Worm (Caenorhabditis elegans) whole organism, L4 larva: Measurements from ENCODE around the gene T16H12.3.
A peak's percentile ranks its signal among the peaks of the same experiment; 100 is the strongest.

ENCODE experiments used
- D1046.2 ChIP-seq: fragments of 200-800 bp; sonication (Bioruptor generic); IDR thresholded peaks from 2 replicates; pipeline ENCODE4 v1.3.6; 2022; ENCODE audit warnings: missing genetic modification characterization, missing compliant biosample characterization
- F10B5.3 ChIP-seq: sonication (generic microtip); optimal IDR thresholded peaks from 2 replicates; lab custom pipeline; 2016; ENCODE audit warnings: mild to moderate bottlenecking, missing genetic modification characterization, missing compliant biosample characterization
- F37D6.2 ChIP-seq: sonication (generic microtip); optimal IDR thresholded peaks from 2 replicates; lab custom pipeline; 2016; ENCODE audit warnings: mild to moderate bottlenecking, missing genetic modification characterization, missing compliant biosample characterization
- R02D3.7 ChIP-seq: fragments of 150-350 bp; sonication (generic microtip); optimal IDR thresholded peaks from 3 replicates; lab custom pipeline; 2014; ENCODE audit warnings: missing biosample characterization, missing genetic modification characterization
- T20F7.1 ChIP-seq: fragments of 200-800 bp; sonication (Bioruptor generic); optimal IDR thresholded peaks from 2 replicates; lab custom pipeline; 2018; ENCODE audit warnings: mild to moderate bottlenecking, missing genetic modification characterization, missing compliant biosample characterization
- T26A8.4 ChIP-seq: fragments of 200-800 bp; sonication (Bioruptor generic); IDR thresholded peaks from 2 replicates; pipeline ENCODE4 v1.3.6; 2022; ENCODE audit warnings: missing genetic modification characterization, missing compliant biosample characterization
- ZK546.5 ChIP-seq, 2 experiments: sonication (generic microtip); optimal IDR thresholded peaks; 2 replicates each; lab custom pipeline; 2017; ENCODE audit warnings: missing biosample characterization in 2 of 2, missing genetic modification characterization in 2 of 2
- arid-1 ChIP-seq: fragments of 200-800 bp; sonication (Bioruptor generic); conservative IDR thresholded peaks from 2 replicates; pipeline ENCODE4 v1.3.6; 2022; ENCODE audit warnings: missing genetic modification reagents, missing genetic modification characterization, missing compliant biosample characterization
- ceh-28 ChIP-seq: fragments of 150-350 bp; optimal IDR thresholded peaks from 2 replicates; lab custom pipeline; 2014; ENCODE audit warnings: missing biosample characterization, missing genetic modification reagents, missing genetic modification characterization
- ctbp-1 ChIP-seq: fragments of 200-800 bp; sonication (Bioruptor generic); IDR thresholded peaks from 2 replicates; pipeline ENCODE4 v1.3.6; 2022; ENCODE audit warnings: missing genetic modification reagents, missing genetic modification characterization, missing compliant biosample characterization
- daf-12 ChIP-seq: fragments of 150-350 bp; optimal IDR thresholded peaks from 2 replicates; lab custom pipeline; 2014; ENCODE audit warnings: missing biosample characterization, missing genetic modification reagents, missing genetic modification characterization
- daf-8 ChIP-seq: fragments of 200-800 bp; sonication (Bioruptor generic); IDR thresholded peaks from 2 replicates; pipeline ENCODE4 v1.3.6; 2022; ENCODE audit warnings: missing genetic modification characterization, missing compliant biosample characterization
- dpl-1 ChIP-seq: fragments of 150-350 bp; optimal IDR thresholded peaks from 2 replicates; lab custom pipeline; 2014; ENCODE audit warnings: missing biosample characterization, missing genetic modification reagents, missing genetic modification characterization
- egl-27 ChIP-seq: sonication (generic microtip); optimal IDR thresholded peaks from 3 replicates; lab custom pipeline; 2017; ENCODE audit warnings: missing biosample characterization, missing genetic modification reagents, missing genetic modification characterization
- egl-43 ChIP-seq: fragments of 200-800 bp; sonication (Bioruptor generic); IDR thresholded peaks from 2 replicates; pipeline ENCODE4 v1.3.6; 2022; ENCODE audit warnings: missing genetic modification reagents, missing genetic modification characterization, missing compliant biosample characterization
- hif-1 ChIP-seq, 2 experiments: sonication (generic microtip); optimal IDR thresholded peaks; 2 replicates each; lab custom pipeline; 2016 to 2017; ENCODE audit warnings: missing compliant biosample characterization in 2 of 2, missing genetic modification characterization in 2 of 2, missing genetic modification reagents in 2 of 2, missing genotype in 2 of 2, mild to moderate bottlenecking in 1 of 2
- hlh-30 ChIP-seq: sonication (generic microtip); optimal IDR thresholded peaks from 2 replicates; lab custom pipeline; 2017; ENCODE audit warnings: antibody characterized with exemption, mild to moderate bottlenecking, missing genetic modification characterization, missing compliant biosample characterization; ENCODE audit not compliant: insufficient read depth
- lin-1 ChIP-seq: fragments of 200-800 bp; sonication (Bioruptor generic); IDR thresholded peaks from 2 replicates; pipeline ENCODE4 v1.3.6; 2022; ENCODE audit warnings: missing genetic modification reagents, missing genetic modification characterization, missing compliant biosample characterization
- lin-15B ChIP-seq: fragments of 150-350 bp; sonication (generic microtip); optimal IDR thresholded peaks from 3 replicates; lab custom pipeline; 2014; ENCODE audit warnings: missing biosample characterization, missing genetic modification characterization
- lin-38 ChIP-seq: fragments of 200-800 bp; sonication (Bioruptor generic); IDR thresholded peaks from 2 replicates; pipeline ENCODE4 v1.3.6; 2022; ENCODE audit warnings: missing genetic modification reagents, missing genetic modification characterization, missing compliant biosample characterization
- lin-39 ChIP-seq: fragments of 150-350 bp; optimal IDR thresholded peaks from 2 replicates; lab custom pipeline; 2014; ENCODE audit warnings: missing biosample characterization, missing genetic modification reagents, missing genetic modification characterization
- lsy-2 ChIP-seq, 2 experiments: fragments of 150-350 bp in 1 of 2; sonication (generic microtip) in 1 of 2; optimal IDR thresholded peaks; 2 replicates each; lab custom pipeline; 2014 to 2017; ENCODE audit warnings: missing biosample characterization in 2 of 2, missing genetic modification characterization in 2 of 2
- mdl-1 ChIP-seq, 2 experiments: fragments of 150-350 bp in 1 of 2; sonication (generic microtip) in 1 of 2; optimal IDR thresholded peaks; 2 replicates each; lab custom pipeline; 2014 to 2017; ENCODE audit warnings: missing biosample characterization in 2 of 2, missing genetic modification characterization in 2 of 2
- mdt-29 ChIP-seq: fragments of 200-800 bp; sonication (Bioruptor generic); IDR thresholded peaks from 2 replicates; pipeline ENCODE4 v1.3.6; 2022; ENCODE audit warnings: missing genetic modification reagents, missing genetic modification characterization, missing compliant biosample characterization
- mep-1 ChIP-seq: fragments of 150-350 bp; sonication (generic microtip); optimal IDR thresholded peaks from 3 replicates; lab custom pipeline; 2014; ENCODE audit warnings: missing biosample characterization, missing genetic modification characterization
- mes-2 ChIP-seq: sonication (generic microtip); optimal IDR thresholded peaks from 2 replicates; lab custom pipeline; 2016; ENCODE audit warnings: missing genotype, mild to moderate bottlenecking, missing genetic modification characterization, missing compliant biosample characterization; ENCODE audit not compliant: poor library complexity, severe bottlenecking
- nhr-111 ChIP-seq: fragments of 200-800 bp; sonication (Bioruptor generic); optimal IDR thresholded peaks from 2 replicates; lab custom pipeline; 2018; ENCODE audit warnings: mild to moderate bottlenecking, missing genetic modification characterization, missing compliant biosample characterization
- nhr-237 ChIP-seq: sonication (generic microtip); optimal IDR thresholded peaks from 2 replicates; lab custom pipeline; 2017; ENCODE audit warnings: missing biosample characterization, missing genetic modification characterization
- pha-4 ChIP-seq, 2 experiments: fragments of 150-350 bp in 1 of 2; fragments of 200-800 bp in 1 of 2; sonication (Bioruptor generic) in 1 of 2; IDR thresholded peaks in 1 of 2; optimal IDR thresholded peaks in 1 of 2; 2 replicates each; pipeline versions ENCODE4 v1.3.6 to Lab custom; 2014 to 2022; ENCODE audit warnings: missing genetic modification characterization in 2 of 2, missing genetic modification reagents in 2 of 2, missing biosample characterization in 1 of 2, missing compliant biosample characterization in 1 of 2
- php-3 ChIP-seq: fragments of 200-800 bp; sonication (Bioruptor generic); IDR thresholded peaks from 2 replicates; pipeline ENCODE4 v1.3.6; 2022; ENCODE audit warnings: missing genetic modification reagents, missing genetic modification characterization, missing compliant biosample characterization
- pqm-1 ChIP-seq: sonication (generic microtip); optimal IDR thresholded peaks from 2 replicates; lab custom pipeline; 2017; ENCODE audit warnings: missing biosample characterization, missing genetic modification characterization
- rbr-2 ChIP-seq: sonication (generic microtip); optimal IDR thresholded peaks from 2 replicates; lab custom pipeline; 2016; ENCODE audit warnings: missing genotype, missing genetic modification characterization, missing compliant biosample characterization
- saeg-2 ChIP-seq: fragments of 200-800 bp; sonication (Bioruptor generic); IDR thresholded peaks from 2 replicates; pipeline ENCODE4 v1.3.6; 2022; ENCODE audit warnings: missing genetic modification reagents, missing genetic modification characterization, missing compliant biosample characterization
- sdz-12 ChIP-seq: fragments of 200-800 bp; sonication (Bioruptor generic); optimal IDR thresholded peaks from 2 replicates; lab custom pipeline; 2018; ENCODE audit warnings: mild to moderate bottlenecking, missing genetic modification characterization, missing compliant biosample characterization
- set-16 ChIP-seq: fragments of 200-800 bp; sonication (Bioruptor generic); IDR thresholded peaks from 2 replicates; pipeline ENCODE4 v1.3.6; 2022; ENCODE audit warnings: missing genetic modification reagents, missing genetic modification characterization, missing compliant biosample characterization
- skn-1 ChIP-seq: fragments of 150-350 bp; optimal IDR thresholded peaks from 2 replicates; lab custom pipeline; 2014; ENCODE audit warnings: missing biosample characterization, missing genetic modification characterization
- snpc-4 ChIP-seq: fragments of 150-350 bp; optimal IDR thresholded peaks from 2 replicates; lab custom pipeline; 2014; ENCODE audit warnings: missing biosample characterization, missing genetic modification characterization
- spr-3 ChIP-seq: fragments of 200-800 bp; sonication (Bioruptor generic); optimal IDR thresholded peaks from 2 replicates; lab custom pipeline; 2018; ENCODE audit warnings: mild to moderate bottlenecking, missing genetic modification characterization, missing compliant biosample characterization
- tag-97 ChIP-seq: fragments of 200-800 bp; sonication (Bioruptor generic); IDR thresholded peaks from 2 replicates; pipeline ENCODE4 v1.3.6; 2022; ENCODE audit warnings: missing genetic modification characterization, missing compliant biosample characterization
- tra-1 ChIP-seq: fragments of 200-800 bp; sonication (Bioruptor generic); IDR thresholded peaks from 2 replicates; pipeline ENCODE4 v1.3.6; 2022; ENCODE audit warnings: missing genetic modification reagents, missing genetic modification characterization, missing compliant biosample characterization
- zfp-2 ChIP-seq: sonication (generic microtip); optimal IDR thresholded peaks from 2 replicates; lab custom pipeline; 2016; ENCODE audit warnings: mild to moderate bottlenecking, missing genetic modification characterization, missing compliant biosample characterization
- zip-11 ChIP-seq: fragments of 200-800 bp; sonication (Bioruptor generic); IDR thresholded peaks from 2 replicates; pipeline ENCODE4 v1.3.6; 2022; ENCODE audit warnings: missing genetic modification characterization, missing compliant biosample characterization
- ztf-11 ChIP-seq: fragments of 150-350 bp; optimal IDR thresholded peaks from 2 replicates; lab custom pipeline; 2014; ENCODE audit warnings: missing biosample characterization, missing genetic modification characterization

T16H12.3 gene

DNA sequence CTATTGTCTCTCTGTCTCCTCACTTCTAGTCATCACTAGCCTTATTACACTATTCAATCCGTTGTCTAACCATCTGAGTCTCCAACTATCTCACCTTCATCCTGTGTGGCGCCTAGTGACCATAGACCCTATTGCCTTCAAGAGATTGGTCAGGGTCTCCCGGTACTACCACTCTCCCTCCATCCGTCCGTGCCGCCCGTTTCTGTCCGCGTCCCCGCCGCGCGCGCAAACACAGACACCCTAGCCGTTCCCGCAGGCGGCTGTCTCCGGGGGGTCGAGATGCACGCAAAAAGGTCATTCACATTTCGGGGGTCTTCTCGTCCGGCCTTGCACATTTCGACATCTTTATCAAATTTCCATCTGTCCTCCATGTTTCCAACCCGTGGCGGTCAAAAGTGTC is 11.4 kb upstream of the T16H12.3 start (continued):
- no peak for TF ChIP-seq nhr-111 (GFP tag; lab: Kevin White, UChicago)
- peak; percentile 43 for TF ChIP-seq rbr-2 (tag; lab: Kevin White, UChicago)
- peak; percentile 36 for TF ChIP-seq mes-2
- peak; percentile 96 for TF ChIP-seq set-16 (GFP tag; lab: Robert Waterston, UW)
- no peak for TF ChIP-seq zfp-2 (tag; lab: Kevin White, UChicago)
- TF ChIP-seq ctbp-1, result 0 out of 2 replicates have a peak, but pooled peaks have one; percentile 9
- TF ChIP-seq egl-43, result 0 out of 2 replicates have a peak, but pooled peaks have one; percentile 45
- peak; percentile 35; the same call in 1 of the 2 replicates for TF ChIP-seq T26A8.4 (GFP tag; lab: Robert Waterston, UW)
- no peak for TF ChIP-seq ztf-11 (tag; lab: Kevin White, UChicago)
- no peak for TF ChIP-seq zip-11
- peak in 1 of 2 experiments; percentile 25 for TF ChIP-seq mdl-1 (tag; optimal IDR thresholded peaks at IDR 0.05; lab: Kevin White, UChicago)
- TF ChIP-seq hif-1 (tag; optimal IDR thresholded peaks at IDR 0.05; lab: Kevin White, UChicago), result peak in 1 of 2 experiments; percentile 9
- TF ChIP-seq, all 104 proteins: peak for 16

DNA sequence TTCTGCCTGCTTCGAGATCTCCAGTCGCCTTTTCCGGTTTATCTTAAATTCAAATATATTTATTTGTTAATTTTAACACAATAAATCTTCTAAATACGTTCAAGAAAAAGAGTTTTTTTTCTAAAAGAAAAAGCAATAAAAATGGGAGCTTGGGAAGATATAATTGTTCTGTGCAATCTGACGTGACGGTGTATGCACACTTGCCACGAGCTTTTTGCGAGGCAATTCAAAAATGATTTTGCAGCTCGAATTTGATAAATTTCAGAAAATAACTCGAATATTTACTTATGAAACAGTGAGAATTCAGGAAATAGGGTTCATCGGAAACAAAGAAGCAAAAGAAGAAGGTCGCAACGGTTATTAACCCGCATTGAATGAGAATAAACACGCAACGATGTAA is 10.0 kb upstream of the T16H12.3 start:
- TF ChIP-seq mep-1 (tag; lab: Kevin White, UChicago) (no peak), lin-38 (GFP tag; lab: Robert Waterston, UW) (0 out of 2 replicates have a peak, but pooled peaks have one; percentile 21), hlh-30 (tag; lab: Kevin White, UChicago) (peak; percentile 11), lsy-2 (tag; optimal IDR thresholded peaks at IDR 0.05; lab: Kevin White, UChicago) (peak in 1 of 2 experiments; percentile 47), mes-2 (peak; percentile 58), pqm-1 (no peak), dpl-1 (GFP tag; lab: Kevin White, UChicago) (peak; percentile 69)

ce11 chrIII:10090685-10091084 is 7.6 kb upstream of the T16H12.3 start, which contains the start of gene gtf-2H2C:
Gene gtf-2H2C (minus strand): TSS chrIII:10090785.
- TF ChIP-seq pha-4 (GFP tag; IDR thresholded peaks at IDR 0.05; lab: Robert Waterston, UW) (peak; percentile 7; the same call in 1 of the 2 replicates), pha-4 (tag; optimal IDR thresholded peaks at IDR 0.05; lab: Kevin White, UChicago) (no peak), tra-1 (GFP tag; lab: Robert Waterston, UW) (no peak)

ce11 chrIII:10088508-10088981 is 5.5 kb upstream of the T16H12.3 start, which contains the start of gene hal-2:
Gene hal-2 (minus strand): TSS chrIII:10088931.
- TF ChIP-seq D1046.2 (GFP tag; lab: Robert Waterston, UW), result no peak
- no peak for TF ChIP-seq ZK546.5 (tag; optimal IDR thresholded peaks at IDR 0.05; lab: Kevin White, UChicago)
- no peak for TF ChIP-seq sdz-12
- no peak for TF ChIP-seq lsy-2 (tag; optimal IDR thresholded peaks at IDR 0.05; lab: Kevin White, UChicago)
- TF ChIP-seq snpc-4 (tag; lab: Kevin White, UChicago), result no peak
- TF ChIP-seq mdt-29, result no peak
- TF ChIP-seq saeg-2 (GFP tag; lab: Robert Waterston, UW), result no peak
- no peak for TF ChIP-seq lin-1 (GFP tag; lab: Robert Waterston, UW)
- TF ChIP-seq mdl-1 (tag; optimal IDR thresholded peaks at IDR 0.05; lab: Kevin White, UChicago), result no peak
- no peak for TF ChIP-seq spr-3
- no peak for TF ChIP-seq arid-1 (GFP tag; lab: Robert Waterston, UW)
- no peak for TF ChIP-seq daf-12 (tag; lab: Kevin White, UChicago)

ce11 chrIII:10085983-10086382 is 2.9 kb upstream of the T16H12.3 start, which contains the start of gene T16H12.2:
Gene T16H12.2 (plus strand): TSS chrIII:10086283.
- TF ChIP-seq daf-8 (GFP tag; lab: Robert Waterston, UW), result no peak
- no peak for TF ChIP-seq zip-11
- no peak for TF ChIP-seq T20F7.1
- TF ChIP-seq lin-1 (GFP tag; lab: Robert Waterston, UW), result no peak
- no peak for TF ChIP-seq D1046.2 (GFP tag; lab: Robert Waterston, UW)
- no peak for TF ChIP-seq R02D3.7 (tag; lab: Kevin White, UChicago)
- no peak for TF ChIP-seq snpc-4 (tag; lab: Kevin White, UChicago)
- TF ChIP-seq egl-27, result no peak
- TF ChIP-seq tag-97, result no peak
- no peak for TF ChIP-seq php-3 (GFP tag; lab: Robert Waterston, UW)
- TF ChIP-seq lin-39 (tag; lab: Kevin White, UChicago), result no peak
- no peak for TF ChIP-seq F10B5.3
- TF ChIP-seq lin-15B (tag; lab: Kevin White, UChicago), result no peak
- TF ChIP-seq skn-1 (tag; lab: Kevin White, UChicago), result no peak
- TF ChIP-seq nhr-237 (tag; lab: Kevin White, UChicago), result no peak
- no peak for TF ChIP-seq F37D6.2 (tag; lab: Kevin White, UChicago)
- no peak for TF ChIP-seq ceh-28 (tag; lab: Kevin White, UChicago)
